Fruit fly (Drosophila melanogaster) whole organism: ENCODE measurements around the gene lz.

ENCODE experiments used
- CG8478 ChIP-seq: fragments of >200 bp; optimal IDR thresholded peaks from 2 replicates; lab custom pipeline; 2018; ENCODE audit warnings: inconsistent platforms
- EcR ChIP-seq, 2 experiments: fragments of >200 bp; optimal IDR thresholded peaks; 2 replicates each; lab custom pipeline; 2017; ENCODE audit warnings: missing biosample characterization in 2 of 2, missing genetic modification characterization in 2 of 2, missing genetic modification reagents in 2 of 2
- pan ChIP-seq: fragments of >200 bp; optimal IDR thresholded peaks from 2 replicates; lab custom pipeline; 2017
- usp ChIP-seq: fragments of >200 bp; optimal IDR thresholded peaks from 2 replicates; lab custom pipeline; 2017; ENCODE audit warnings: missing biosample characterization, missing genetic modification characterization, mixed read lengths

The lz gene

DNA sequence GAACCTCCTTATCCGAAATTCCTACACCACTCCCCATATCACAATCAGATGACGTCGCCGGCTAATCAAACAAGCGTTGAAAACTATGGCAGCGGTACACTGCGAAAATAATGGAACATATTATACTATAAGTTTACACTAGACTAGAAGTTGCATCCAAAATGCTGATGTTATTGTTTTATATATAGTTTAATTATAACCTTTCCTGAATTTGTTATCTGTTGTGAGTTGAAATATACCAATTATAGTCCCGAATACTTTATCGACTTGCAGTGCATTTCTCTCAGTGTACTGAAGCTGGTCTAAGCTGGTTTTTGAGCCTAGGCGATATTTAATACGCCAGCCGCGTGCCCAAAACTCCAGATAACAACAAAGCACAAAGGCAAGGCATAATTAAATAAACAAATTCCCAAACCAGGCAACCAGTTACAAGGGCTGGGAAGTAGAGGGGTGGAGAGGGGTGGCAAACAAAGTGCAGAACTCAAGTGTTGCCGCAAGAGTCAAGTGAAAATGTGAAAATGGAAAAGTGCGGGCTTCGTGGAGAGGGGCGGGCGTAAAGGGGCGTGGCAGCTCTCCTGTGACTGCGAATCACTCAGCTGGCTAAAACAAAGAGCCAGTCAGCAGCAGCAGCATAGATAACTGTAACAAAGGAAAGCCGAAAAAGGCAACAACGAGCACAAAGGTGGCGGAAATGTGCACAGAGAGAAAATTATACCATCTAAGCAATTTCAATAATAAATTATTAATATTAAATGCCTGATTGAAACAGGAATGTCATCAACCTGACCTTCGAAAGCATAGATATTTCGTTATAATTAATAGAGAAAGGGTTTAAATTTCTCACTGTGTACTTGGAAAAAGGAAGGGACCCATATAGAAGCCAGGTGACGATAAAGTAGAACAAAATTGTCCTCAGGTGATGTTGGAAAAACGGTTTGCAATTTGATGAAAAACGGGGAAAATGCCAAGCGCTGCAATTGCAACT is 68.0 kb downstream of the lz start:
- TF ChIP-seq CG8478 (lab: Kevin White, UChicago) (no peak), EcR (GFP tag; optimal IDR thresholded peaks at IDR 0.05; lab: Kevin White, UChicago) (no peak), usp (GFP tag; lab: Kevin White, UChicago) (no peak), pan (lab: Kevin White, UChicago) (no peak)
